Worm (Caenorhabditis elegans) whole organism, L4 larva: Measurements from ENCODE around the gene dmd-10.

Experiments
- F10B5.3 ChIP-seq: sonication (generic microtip); optimal IDR thresholded peaks from 2 replicates; lab custom pipeline; 2016; ENCODE audit warnings: mild to moderate bottlenecking, missing genetic modification characterization, missing compliant biosample characterization
- F26F4.8 ChIP-seq: fragments of 200-800 bp; sonication (Bioruptor generic); conservative IDR thresholded peaks from 2 replicates; pipeline ENCODE4 v1.3.6; 2022; ENCODE audit warnings: missing genetic modification characterization, missing compliant biosample characterization
- ama-1 ChIP-seq: fragments of 150-350 bp; optimal IDR thresholded peaks from 2 replicates; lab custom pipeline; 2014; ENCODE audit warnings: inconsistent platforms, mixed read lengths
- lin-15B ChIP-seq: fragments of 150-350 bp; sonication (generic microtip); optimal IDR thresholded peaks from 3 replicates; lab custom pipeline; 2014; ENCODE audit warnings: missing biosample characterization, missing genetic modification characterization
- lin-29 ChIP-seq: fragments of 200-800 bp; sonication (Bioruptor generic); IDR thresholded peaks from 2 replicates; pipeline ENCODE4 v1.3.6; 2022; ENCODE audit warnings: missing genetic modification reagents, missing genetic modification characterization, missing compliant biosample characterization
- mes-2 ChIP-seq: sonication (generic microtip); optimal IDR thresholded peaks from 2 replicates; lab custom pipeline; 2016; ENCODE audit warnings: missing genotype, mild to moderate bottlenecking, missing genetic modification characterization, missing compliant biosample characterization; ENCODE audit not compliant: poor library complexity, severe bottlenecking
- nhr-10 ChIP-seq: fragments of 150-350 bp; optimal IDR thresholded peaks from 2 replicates; lab custom pipeline; 2014; ENCODE audit warnings: missing biosample characterization, missing genetic modification characterization
- pqm-1 ChIP-seq: sonication (generic microtip); optimal IDR thresholded peaks from 2 replicates; lab custom pipeline; 2017; ENCODE audit warnings: missing biosample characterization, missing genetic modification characterization

- no peak for TF ChIP-seq nhr-10 (tag; lab: Kevin White, UChicago)
- no peak for TF ChIP-seq lin-29 (GFP tag; lab: Robert Waterston, UW)
- no peak for TF ChIP-seq pqm-1 (tag; lab: Kevin White, UChicago)
- no peak for TF ChIP-seq ama-1 (lab: Kevin White, UChicago)
- TF ChIP-seq lin-15B, result no peak
- TF ChIP-seq mes-2 (tag; lab: Kevin White, UChicago), result no peak
- TF ChIP-seq F26F4.8, result no peak
- TF ChIP-seq F10B5.3 (tag; lab: Kevin White, UChicago), result no peak
Observed at ce11 chrV:13235313-13235712, 1.1 kb downstream of the dmd-10 start.
